Worm (Caenorhabditis elegans): ENCODE data around the gene sdz-36.
A peak's percentile ranks its signal among the peaks of the same experiment; 100 is the strongest.

The sdz-36 gene

ce11 chrIV:9690644-9691043 is at the start of gene sdz-36:
sdz-36 (plus strand) TSS chrIV:9690944.
- TF ChIP-seq mep-1 (tag; optimal IDR thresholded peaks at IDR 0.05) (no peak), F49E8.2 (tag; optimal IDR thresholded peaks at IDR 0.05; ENCODE audit: borderline replicate concordance) (no peak), hlh-11 (tag; optimal IDR thresholded peaks at IDR 0.05) (no peak), unc-39 (tag; optimal IDR thresholded peaks at IDR 0.05) (no peak), egl-27 (tag; optimal IDR thresholded peaks at IDR 0.05) (no peak), nhr-237 (tag; optimal IDR thresholded peaks at IDR 0.05) (no peak), Y75B8A.6 (GFP tag; IDR thresholded peaks at IDR 0.05) (no peak), nhr-48 (tag; optimal IDR thresholded peaks at IDR 0.05) (no peak), nhr-42 (GFP tag; IDR thresholded peaks at IDR 0.05) (no peak), php-3 (GFP tag; IDR thresholded peaks at IDR 0.05) (no peak), Y5F2A.4 (GFP tag; optimal IDR thresholded peaks at IDR 0.05) (no peak), F44E2.7 (GFP tag; IDR thresholded peaks at IDR 0.05) (no peak), F26F4.8 (GFP tag; conservative IDR thresholded peaks at IDR 0.05) (no peak), duxl-1 (tag; optimal IDR thresholded peaks at IDR 0.05; ENCODE audit: poor library complexity) (no peak), hif-1 (tag; optimal IDR thresholded peaks at IDR 0.05) (no peak), gei-8 (GFP tag; optimal IDR thresholded peaks at IDR 0.05) (no peak)

- TF ChIP-seq snpc-1.2 (GFP tag; IDR thresholded peaks at IDR 0.05) (no peak), dve-1 (tag; optimal IDR thresholded peaks at IDR 0.05; ENCODE audit: insufficient read depth) (no peak), R02D3.7 (tag; optimal IDR thresholded peaks at IDR 0.05) (no peak), Y48G9A.11 (GFP tag; IDR thresholded peaks at IDR 0.05) (no peak), F44E2.7 (GFP tag; IDR thresholded peaks at IDR 0.05) (no peak)
Measured at ce11 chrIV:9641925-9642324, 48.8 kb upstream of the sdz-36 start, which contains the start of gene del-2. del-2 (minus strand) TSS chrIV:9642025.

- TF ChIP-seq Y5F2A.4 (GFP tag; optimal IDR thresholded peaks at IDR 0.05) (no peak), hlh-11 (tag; optimal IDR thresholded peaks at IDR 0.05) (no peak), jun-1 (tag; optimal IDR thresholded peaks at IDR 0.05) (no peak), daf-8 (GFP tag; IDR thresholded peaks at IDR 0.05) (no peak), hmg-1.1 (GFP tag; IDR thresholded peaks at IDR 0.05) (no peak), nhr-111 (GFP tag; optimal IDR thresholded peaks at IDR 0.05) (no peak), nhr-28 (tag; optimal IDR thresholded peaks at IDR 0.05) (no peak), lir-3 (tag; optimal IDR thresholded peaks at IDR 0.05) (no peak), mxl-3 (GFP tag; optimal IDR thresholded peaks at IDR 0.05) (no peak), daf-12 (tag; optimal IDR thresholded peaks at IDR 0.05) (no peak), lin-1 (GFP tag; IDR thresholded peaks at IDR 0.05) (no peak)
Measured at ce11 chrIV:9643188-9643587, 47.6 kb upstream of the sdz-36 start, which contains the start of gene degl-2. degl-2 (plus strand) TSS chrIV:9643488.

ce11 chrIV:9647789-9648361 is 42.9 kb upstream of the sdz-36 start, which contains the start of gene amph-1:
amph-1 (minus strand) TSS chrIV:9647873.
- TF ChIP-seq spr-3 (GFP tag; optimal IDR thresholded peaks at IDR 0.05) (no peak), nhr-6 (tag; optimal IDR thresholded peaks at IDR 0.05) (no peak), ZK337.2 (GFP tag; IDR thresholded peaks at IDR 0.05) (no peak), set-16 (GFP tag; IDR thresholded peaks at IDR 0.05) (no peak), arid-1 (GFP tag; conservative IDR thresholded peaks at IDR 0.05) (no peak), saeg-2 (GFP tag; IDR thresholded peaks at IDR 0.05) (no peak), nhr-102 (tag; optimal IDR thresholded peaks at IDR 0.05) (no peak), lin-15B (tag; optimal IDR thresholded peaks at IDR 0.05) (no peak), zip-2 (tag; optimal IDR thresholded peaks at IDR 0.05) (no peak), vab-7 (GFP tag; IDR thresholded peaks at IDR 0.05) (no peak), Y5F2A.4 (GFP tag; optimal IDR thresholded peaks at IDR 0.05) (no peak), sdz-12 (GFP tag; optimal IDR thresholded peaks at IDR 0.05) (no peak), nhr-28 (tag; optimal IDR thresholded peaks at IDR 0.05) (peak; percentile 56), cey-2 (tag; optimal IDR thresholded peaks at IDR 0.05; ENCODE audit: borderline replicate concordance, insufficient read depth) (peak; percentile 41), hif-1 (tag; optimal IDR thresholded peaks at IDR 0.05) (no peak), nhr-11 (tag; optimal IDR thresholded peaks at IDR 0.05) (peak; percentile 11), rbr-2 (tag; optimal IDR thresholded peaks at IDR 0.05) (no peak), daf-16 (GFP tag; optimal IDR thresholded peaks at IDR 0.05) (no peak), daf-16 (tag; optimal IDR thresholded peaks at IDR 0.05) (peak; percentile 19), mxl-3 (GFP tag; optimal IDR thresholded peaks at IDR 0.05) (peak; percentile 12), hlh-11 (tag; optimal IDR thresholded peaks at IDR 0.05) (peak; percentile 73), lir-3 (tag; optimal IDR thresholded peaks at IDR 0.05) (no peak), R02D3.7 (tag; optimal IDR thresholded peaks at IDR 0.05) (no peak)

Measured in whole organism, L4 larva.